Fruit fly (Drosophila melanogaster): Measurements from ENCODE around the gene mmm.

The mmm gene

dm6 chr3L:7583154-7583553, at the start of gene mmm:
Gene mmm (plus strand): TSS chr3L:7583454.
- TF ChIP-seq CG12768 (GFP tag; optimal IDR thresholded peaks at IDR 0.05) (no peak), CG33017 (tag; optimal IDR thresholded peaks at IDR 0.05) (no peak), bab1 (GFP tag; optimal IDR thresholded peaks at IDR 0.05) (no peak), cic (GFP tag; optimal IDR thresholded peaks at IDR 0.05) (no peak)

- TF ChIP-seq CG33017 (tag; optimal IDR thresholded peaks at IDR 0.05) (no peak), CG14711 (tag; optimal IDR thresholded peaks at IDR 0.05) (no peak), Mnt (GFP tag; optimal IDR thresholded peaks at IDR 0.05) (no peak), CG12768 (GFP tag; optimal IDR thresholded peaks at IDR 0.05) (no peak), CG5204 (GFP tag; optimal IDR thresholded peaks at IDR 0.05) (no peak)
These were observed 43.5 kb upstream of the mmm start, which contains the start of gene CG16998 for dm6 chr3L:7539736-7540135. Gene CG16998 (minus strand): TSS chr3L:7539836.

- no peak for TF ChIP-seq Crg-1 (GFP tag; optimal IDR thresholded peaks at IDR 0.05)
- TF ChIP-seq ovo (GFP tag; optimal IDR thresholded peaks at IDR 0.05), result no peak
- TF ChIP-seq kay (GFP tag; ENCODE audit: borderline replicate concordance), result no peak
- TF ChIP-seq CG7045 (GFP tag; optimal IDR thresholded peaks at IDR 0.05), result no peak
- TF ChIP-seq CG11617 (GFP tag; optimal IDR thresholded peaks at IDR 0.05), result no peak
- TF ChIP-seq CG7101 (tag; optimal IDR thresholded peaks at IDR 0.05), result no peak
- no peak for TF ChIP-seq CG14711 (tag; optimal IDR thresholded peaks at IDR 0.05)
- no peak for TF ChIP-seq Mnt (GFP tag; optimal IDR thresholded peaks at IDR 0.05)
- TF ChIP-seq CG33017 (tag; optimal IDR thresholded peaks at IDR 0.05), result no peak
- no peak for TF ChIP-seq Hr96 (GFP tag; optimal IDR thresholded peaks at IDR 0.05)
- TF ChIP-seq cnc (optimal IDR thresholded peaks at IDR 0.05), result no peak
- no peak for TF ChIP-seq cic (GFP tag; optimal IDR thresholded peaks at IDR 0.05)
- TF ChIP-seq toe (GFP tag; optimal IDR thresholded peaks at IDR 0.05), result no peak
- no peak for TF ChIP-seq pad (GFP tag; optimal IDR thresholded peaks at IDR 0.05)
These were observed 42.2 kb upstream of the mmm start, which contains the start of gene CG32374 for dm6 chr3L:7541068-7541467. Gene CG32374 (minus strand): TSS chr3L:7541168.

- TF ChIP-seq kay (GFP tag; ENCODE audit: borderline replicate concordance) (no peak), CG5204 (GFP tag; optimal IDR thresholded peaks at IDR 0.05) (no peak), CG1620 (GFP tag; optimal IDR thresholded peaks at IDR 0.05) (no peak), CG7045 (GFP tag; optimal IDR thresholded peaks at IDR 0.05) (no peak), pad (GFP tag; optimal IDR thresholded peaks at IDR 0.05) (no peak), cic (GFP tag; optimal IDR thresholded peaks at IDR 0.05) (no peak), ovo (GFP tag; optimal IDR thresholded peaks at IDR 0.05) (no peak), bab1 (GFP tag; optimal IDR thresholded peaks at IDR 0.05) (no peak), CG14711 (tag; optimal IDR thresholded peaks at IDR 0.05) (no peak), CG33017 (tag; optimal IDR thresholded peaks at IDR 0.05) (no peak), toe (GFP tag; optimal IDR thresholded peaks at IDR 0.05) (no peak)
These were observed 40.9 kb upstream of the mmm start, which contains the start of gene CG32376 for dm6 chr3L:7542357-7542756. Gene CG32376 (minus strand): TSS chr3L:7542457.

- TF ChIP-seq Hr96 (GFP tag; optimal IDR thresholded peaks at IDR 0.05), result no peak
- TF ChIP-seq kay (GFP tag; ENCODE audit: borderline replicate concordance), result peak; percentile 56
- TF ChIP-seq CG14711 (tag; optimal IDR thresholded peaks at IDR 0.05), result no peak
- no peak for TF ChIP-seq CG12768 (GFP tag; optimal IDR thresholded peaks at IDR 0.05)
These were observed 38.5 kb upstream of the mmm start for dm6 chr3L:7544639-7545183.

dm6 chr3L:7545562-7545961, 37.7 kb upstream of the mmm start:
- TF ChIP-seq CG12768 (GFP tag; optimal IDR thresholded peaks at IDR 0.05), result no peak
- no peak for TF ChIP-seq CG1620 (GFP tag; optimal IDR thresholded peaks at IDR 0.05)
- TF ChIP-seq bab1 (GFP tag; optimal IDR thresholded peaks at IDR 0.05), result no peak
- no peak for TF ChIP-seq Clk (GFP tag; optimal IDR thresholded peaks at IDR 0.05)
- TF ChIP-seq tj (GFP tag; optimal IDR thresholded peaks at IDR 0.05), result no peak
- no peak for TF ChIP-seq ovo (GFP tag; optimal IDR thresholded peaks at IDR 0.05)
- no peak for TF ChIP-seq CG7101 (tag; optimal IDR thresholded peaks at IDR 0.05)
- no peak for TF ChIP-seq pad (GFP tag; optimal IDR thresholded peaks at IDR 0.05)
- TF ChIP-seq CG7045 (GFP tag; optimal IDR thresholded peaks at IDR 0.05), result no peak
- no peak for TF ChIP-seq CG5204 (GFP tag; optimal IDR thresholded peaks at IDR 0.05)
- no peak for TF ChIP-seq cnc (optimal IDR thresholded peaks at IDR 0.05)
- TF ChIP-seq CG33017 (tag; optimal IDR thresholded peaks at IDR 0.05), result no peak
- TF ChIP-seq CG11617 (GFP tag; optimal IDR thresholded peaks at IDR 0.05), result no peak
- no peak for TF ChIP-seq kay (GFP tag; ENCODE audit: borderline replicate concordance)
- TF ChIP-seq Mnt (GFP tag; optimal IDR thresholded peaks at IDR 0.05), result no peak

- TF ChIP-seq tj (GFP tag; optimal IDR thresholded peaks at IDR 0.05) (no peak), CG12768 (GFP tag; optimal IDR thresholded peaks at IDR 0.05) (no peak), CG11617 (GFP tag; optimal IDR thresholded peaks at IDR 0.05) (no peak), CG1620 (GFP tag; optimal IDR thresholded peaks at IDR 0.05) (no peak), CG14711 (tag; optimal IDR thresholded peaks at IDR 0.05) (no peak), cic (GFP tag; optimal IDR thresholded peaks at IDR 0.05) (no peak), bab1 (GFP tag; optimal IDR thresholded peaks at IDR 0.05) (no peak), CG7101 (tag; optimal IDR thresholded peaks at IDR 0.05) (no peak), toe (GFP tag; optimal IDR thresholded peaks at IDR 0.05) (no peak), Crg-1 (GFP tag; optimal IDR thresholded peaks at IDR 0.05) (no peak), Hr96 (GFP tag; optimal IDR thresholded peaks at IDR 0.05) (no peak)
These were observed 33.0 kb upstream of the mmm start for dm6 chr3L:7550225-7550624.

All from whole organism, adult.